Worm (Caenorhabditis elegans): ENCODE measurements around the gene AH10.2.

Gene AH10.2

DNA sequence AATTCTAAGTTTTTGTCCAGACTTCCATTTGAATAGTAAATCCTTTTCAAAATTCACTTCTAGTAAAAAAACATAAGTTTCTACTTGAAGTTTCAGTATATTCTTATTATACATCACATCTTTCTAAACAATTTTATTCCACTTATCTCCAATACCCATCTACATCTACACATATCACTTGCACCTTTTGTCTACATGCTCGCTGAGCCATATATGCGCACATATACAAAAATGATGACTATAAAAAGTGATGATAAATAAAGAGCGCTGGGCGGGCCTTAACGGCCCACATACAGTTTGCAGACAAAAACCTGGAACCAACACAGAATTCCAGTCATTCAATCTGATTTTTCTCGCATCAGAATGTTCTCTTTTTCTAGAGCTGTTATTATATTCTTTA lies at the start of gene AH10.2:
TSS of gene AH10.2 (plus strand) at position 301 of the 400 bp plus-strand sequence.
- TF ChIP-seq elt-2 (tag; optimal IDR thresholded peaks at IDR 0.05) (no peak), ceh-16 (tag; optimal IDR thresholded peaks at IDR 0.05) (no peak), nhr-67 (tag; optimal IDR thresholded peaks at IDR 0.05) (no peak), jun-1 (tag; optimal IDR thresholded peaks at IDR 0.05) (no peak), nhr-43 (tag; optimal IDR thresholded peaks at IDR 0.05; ENCODE audit: poor library complexity, severe bottlenecking) (no peak), fkh-10 (GFP tag; optimal IDR thresholded peaks at IDR 0.05) (no peak), pha-4 (tag; optimal IDR thresholded peaks at IDR 0.05) (no peak), sea-2 (GFP tag; optimal IDR thresholded peaks at IDR 0.05) (no peak), egl-27 (tag; optimal IDR thresholded peaks at IDR 0.05) (no peak), pqm-1 (tag; optimal IDR thresholded peaks at IDR 0.05) (no peak), nhr-23 (tag; optimal IDR thresholded peaks at IDR 0.05) (no peak), nhr-25 (tag; optimal IDR thresholded peaks at IDR 0.05) (no peak), skn-1 (tag; optimal IDR thresholded peaks at IDR 0.05) (no peak), tbx-2 (tag; optimal IDR thresholded peaks at IDR 0.05) (no peak), egl-5 (tag; optimal IDR thresholded peaks at IDR 0.05) (no peak)

ce11 chrV:14107511-14107910 lies 49.1 kb upstream of the AH10.2 start, which contains the start of gene H39E23.3:
H39E23.3 (plus strand) TSS chrV:14107811.
- TF ChIP-seq fkh-2 (tag; optimal IDR thresholded peaks at IDR 0.05) (no peak), ceh-28 (tag; optimal IDR thresholded peaks at IDR 0.05) (no peak), elt-3 (tag; optimal IDR thresholded peaks at IDR 0.05) (no peak), zag-1 (tag; optimal IDR thresholded peaks at IDR 0.05) (no peak), elt-2 (tag; optimal IDR thresholded peaks at IDR 0.05) (no peak), ceh-16 (tag; optimal IDR thresholded peaks at IDR 0.05) (no peak), fkh-10 (GFP tag; optimal IDR thresholded peaks at IDR 0.05) (no peak), nfya-1 (tag; optimal IDR thresholded peaks at IDR 0.05; ENCODE audit: insufficient read depth) (no peak), nhr-12 (tag; optimal IDR thresholded peaks at IDR 0.05) (no peak), sea-2 (GFP tag; optimal IDR thresholded peaks at IDR 0.05) (no peak), tbx-2 (tag; optimal IDR thresholded peaks at IDR 0.05) (no peak)

- TF ChIP-seq egl-5 (tag; optimal IDR thresholded peaks at IDR 0.05) (no peak), skn-1 (tag; optimal IDR thresholded peaks at IDR 0.05) (no peak), daf-12 (tag; optimal IDR thresholded peaks at IDR 0.05) (no peak), fkh-10 (GFP tag; optimal IDR thresholded peaks at IDR 0.05) (no peak), jun-1 (tag; optimal IDR thresholded peaks at IDR 0.05) (no peak), nhr-23 (tag; optimal IDR thresholded peaks at IDR 0.05) (no peak), ceh-16 (tag; optimal IDR thresholded peaks at IDR 0.05) (no peak), sea-2 (GFP tag; optimal IDR thresholded peaks at IDR 0.05) (no peak), nhr-77 (tag; optimal IDR thresholded peaks at IDR 0.05) (no peak), ZK546.5 (tag; optimal IDR thresholded peaks at IDR 0.05) (no peak), elt-3 (tag; optimal IDR thresholded peaks at IDR 0.05) (no peak), nhr-28 (tag; optimal IDR thresholded peaks at IDR 0.05) (no peak), eor-1 (tag; optimal IDR thresholded peaks at IDR 0.05) (no peak)
These were observed 46.5 kb upstream of the AH10.2 start, which contains the start of gene H39E23.2 for ce11 chrV:14110042-14110441. H39E23.2 (plus strand) TSS chrV:14110342.

ce11 chrV:14120674-14121073 lies 35.9 kb upstream of the AH10.2 start:
- no peak for TF ChIP-seq skn-1 (tag; optimal IDR thresholded peaks at IDR 0.05)
- no peak for TF ChIP-seq R02D3.7 (tag; optimal IDR thresholded peaks at IDR 0.05)
- TF ChIP-seq pha-4 (tag; optimal IDR thresholded peaks at IDR 0.05), result no peak
- no peak for TF ChIP-seq nhr-25 (tag; optimal IDR thresholded peaks at IDR 0.05)
- no peak for TF ChIP-seq nhr-76 (tag; optimal IDR thresholded peaks at IDR 0.05)
- no peak for TF ChIP-seq fos-1 (tag; optimal IDR thresholded peaks at IDR 0.05)
- no peak for TF ChIP-seq ceh-9 (tag; optimal IDR thresholded peaks at IDR 0.05)
- TF ChIP-seq snpc-4 (tag; optimal IDR thresholded peaks at IDR 0.05), result no peak
- TF ChIP-seq ZK546.5 (tag; optimal IDR thresholded peaks at IDR 0.05), result no peak
- TF ChIP-seq nhr-12 (tag; optimal IDR thresholded peaks at IDR 0.05), result no peak
- TF ChIP-seq ceh-16 (tag; optimal IDR thresholded peaks at IDR 0.05), result no peak
- no peak for TF ChIP-seq mdl-1 (tag; optimal IDR thresholded peaks at IDR 0.05)
- TF ChIP-seq nhr-28 (tag; optimal IDR thresholded peaks at IDR 0.05), result no peak
- no peak for TF ChIP-seq nhr-23 (tag; optimal IDR thresholded peaks at IDR 0.05)
- TF ChIP-seq jun-1 (tag; optimal IDR thresholded peaks at IDR 0.05), result no peak
- TF ChIP-seq egl-5 (tag; optimal IDR thresholded peaks at IDR 0.05), result no peak
- no peak for TF ChIP-seq elt-3 (tag; optimal IDR thresholded peaks at IDR 0.05)
- no peak for TF ChIP-seq pqm-1 (tag; optimal IDR thresholded peaks at IDR 0.05)
- no peak for TF ChIP-seq unc-62 (GFP tag; optimal IDR thresholded peaks at IDR 0.05)

DNA sequence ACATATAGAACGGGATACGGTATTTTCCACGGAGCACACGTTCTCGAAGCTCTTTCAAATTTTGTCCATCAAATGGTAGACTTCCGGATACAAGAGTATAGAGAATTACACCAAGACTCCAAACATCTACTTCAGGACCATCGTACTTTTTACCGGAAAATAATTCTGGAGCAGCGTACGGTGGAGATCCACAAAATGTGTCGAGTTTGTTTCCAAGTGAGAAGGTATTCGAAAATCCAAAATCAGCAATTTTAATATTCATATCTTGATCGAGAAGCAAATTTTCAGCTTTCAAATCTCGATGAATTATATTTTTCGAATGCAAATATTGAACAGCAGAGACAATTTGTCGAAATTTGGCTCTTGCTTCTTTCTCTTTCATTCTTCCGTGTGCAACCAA lies 33.4 kb upstream of the AH10.2 start:
- no peak for TF ChIP-seq nfya-1 (tag; optimal IDR thresholded peaks at IDR 0.05; ENCODE audit: insufficient read depth)
- no peak for TF ChIP-seq lin-15B (tag; optimal IDR thresholded peaks at IDR 0.05)
- TF ChIP-seq mml-1 (tag; optimal IDR thresholded peaks at IDR 0.05), result no peak
- no peak for TF ChIP-seq nhr-12 (tag; optimal IDR thresholded peaks at IDR 0.05)
- no peak for TF ChIP-seq nhr-28 (tag; optimal IDR thresholded peaks at IDR 0.05)
- TF ChIP-seq nhr-25 (tag; optimal IDR thresholded peaks at IDR 0.05), result no peak
- no peak for TF ChIP-seq elt-3 (tag; optimal IDR thresholded peaks at IDR 0.05)
- TF ChIP-seq aly-2 (tag; optimal IDR thresholded peaks at IDR 0.05), result no peak
- TF ChIP-seq fos-1 (tag; optimal IDR thresholded peaks at IDR 0.05), result no peak
- no peak for TF ChIP-seq daf-12 (tag; optimal IDR thresholded peaks at IDR 0.05)
- TF ChIP-seq ztf-4 (tag; optimal IDR thresholded peaks at IDR 0.05), result no peak
- TF ChIP-seq hmg-11 (tag; optimal IDR thresholded peaks at IDR 0.05), result no peak
- TF ChIP-seq unc-39 (tag; optimal IDR thresholded peaks at IDR 0.05), result no peak
- no peak for TF ChIP-seq lin-39 (tag; optimal IDR thresholded peaks at IDR 0.05)
- TF ChIP-seq nhr-76 (tag; optimal IDR thresholded peaks at IDR 0.05), result no peak
- TF ChIP-seq ama-1 (optimal IDR thresholded peaks at IDR 0.05), result no peak
- no peak for TF ChIP-seq ceh-28 (tag; optimal IDR thresholded peaks at IDR 0.05)
